Worm (Caenorhabditis elegans) whole organism, L3 larva: ENCODE results near the gene F41E6.5.

ENCODE experiments used
- R02D3.7 ChIP-seq: fragments of 150-350 bp; optimal IDR thresholded peaks from 2 replicates; lab custom pipeline; 2014; ENCODE audit warnings: missing biosample characterization, missing genetic modification characterization
- ZK546.5 ChIP-seq: sonication (generic microtip); optimal IDR thresholded peaks from 2 replicates; lab custom pipeline; 2017; ENCODE audit warnings: missing biosample characterization, missing genetic modification characterization
- aly-2 ChIP-seq: fragments of 150-350 bp; optimal IDR thresholded peaks from 2 replicates; lab custom pipeline; 2014; ENCODE audit warnings: missing biosample characterization, missing genetic modification characterization
- ama-1 ChIP-seq: fragments of 150-350 bp; optimal IDR thresholded peaks from 2 replicates; lab custom pipeline; 2018
- ceh-16 ChIP-seq: sonication (generic microtip); optimal IDR thresholded peaks from 2 replicates; lab custom pipeline; 2017; ENCODE audit warnings: missing biosample characterization, missing genetic modification characterization
- ceh-28 ChIP-seq: fragments of 150-350 bp; optimal IDR thresholded peaks from 2 replicates; lab custom pipeline; 2014; ENCODE audit warnings: missing biosample characterization, missing genetic modification reagents, missing genetic modification characterization
- ceh-82 ChIP-seq: fragments of 150-350 bp; optimal IDR thresholded peaks from 2 replicates; lab custom pipeline; 2014; ENCODE audit warnings: missing biosample characterization, missing genetic modification characterization
- ceh-9 ChIP-seq: sonication (generic microtip); optimal IDR thresholded peaks from 2 replicates; lab custom pipeline; 2018; ENCODE audit warnings: missing biosample characterization, missing genetic modification characterization
- daf-12 ChIP-seq: fragments of 150-350 bp; optimal IDR thresholded peaks from 2 replicates; lab custom pipeline; 2014; ENCODE audit warnings: missing biosample characterization, missing genetic modification reagents, missing genetic modification characterization
- egl-27 ChIP-seq: sonication (generic microtip); optimal IDR thresholded peaks from 4 replicates; lab custom pipeline; 2017; ENCODE audit warnings: missing biosample characterization, missing genetic modification reagents, missing genetic modification characterization
- egl-5 ChIP-seq: fragments of 150-350 bp; optimal IDR thresholded peaks from 2 replicates; lab custom pipeline; 2017; ENCODE audit warnings: missing biosample characterization, missing genetic modification reagents, missing genetic modification characterization, inconsistent platforms
- elt-1 ChIP-seq: fragments of 150-350 bp; optimal IDR thresholded peaks from 2 replicates; lab custom pipeline; 2014; ENCODE audit warnings: missing biosample characterization, missing genetic modification characterization
- elt-2 ChIP-seq: sonication (generic microtip); optimal IDR thresholded peaks from 2 replicates; lab custom pipeline; 2016; ENCODE audit warnings: missing genetic modification reagents, mild to moderate bottlenecking, missing genetic modification characterization, missing compliant biosample characterization
- elt-3 ChIP-seq, 3 experiments: fragments of 150-350 bp in 1 of 3; sonication (generic microtip) in 2 of 3; optimal IDR thresholded peaks; 2 replicates in 2 of 3; 4 replicates in 1 of 3; lab custom pipeline; 2014 to 2017; ENCODE audit warnings: missing biosample characterization in 3 of 3, missing genetic modification characterization in 3 of 3
- eor-1 ChIP-seq, 2 experiments: fragments of 150-350 bp; optimal IDR thresholded peaks; 2 replicates each; lab custom pipeline; 2014 to 2018; ENCODE audit warnings: missing biosample characterization in 2 of 2, missing genetic modification characterization in 2 of 2
- fos-1 ChIP-seq: fragments of 150-350 bp; optimal IDR thresholded peaks from 2 replicates; lab custom pipeline; 2014; ENCODE audit warnings: missing biosample characterization, missing genetic modification characterization
- hmg-11 ChIP-seq: sonication (generic microtip); optimal IDR thresholded peaks from 2 replicates; lab custom pipeline; 2016; ENCODE audit warnings: missing genetic modification characterization, missing compliant biosample characterization
- jun-1 ChIP-seq: fragments of 150-350 bp; optimal IDR thresholded peaks from 2 replicates; lab custom pipeline; 2014; ENCODE audit warnings: missing biosample characterization, missing genetic modification reagents, missing genetic modification characterization
- lin-15B ChIP-seq: fragments of 150-350 bp; optimal IDR thresholded peaks from 2 replicates; lab custom pipeline; 2014; ENCODE audit warnings: missing biosample characterization, missing genetic modification characterization
- lin-39 ChIP-seq: fragments of 150-350 bp; optimal IDR thresholded peaks from 2 replicates; lab custom pipeline; 2018; ENCODE audit warnings: missing biosample characterization, missing genetic modification reagents, missing genetic modification characterization
- lsy-12 ChIP-seq: sonication (generic microtip); optimal IDR thresholded peaks from 2 replicates; lab custom pipeline; 2016; ENCODE audit warnings: mild to moderate bottlenecking, missing genetic modification characterization, missing compliant biosample characterization
- mdl-1 ChIP-seq: fragments of 150-350 bp; optimal IDR thresholded peaks from 2 replicates; lab custom pipeline; 2014; ENCODE audit warnings: missing biosample characterization, missing genetic modification characterization
- nfya-1 ChIP-seq: sonication (generic microtip); optimal IDR thresholded peaks from 2 replicates; lab custom pipeline; 2017; ENCODE audit warnings: missing genetic modification characterization, mild to moderate bottlenecking, missing compliant biosample characterization, antibody characterized with exemption, moderate library complexity; ENCODE audit not compliant: insufficient read depth
- nhr-11 ChIP-seq: fragments of 150-350 bp; optimal IDR thresholded peaks from 2 replicates; lab custom pipeline; 2014; ENCODE audit warnings: missing biosample characterization, missing genetic modification characterization
- nhr-12 ChIP-seq: fragments of 150-350 bp; optimal IDR thresholded peaks from 2 replicates; lab custom pipeline; 2014; ENCODE audit warnings: missing biosample characterization, missing genetic modification characterization
- nhr-23 ChIP-seq: fragments of 150-350 bp; optimal IDR thresholded peaks from 2 replicates; lab custom pipeline; 2014; ENCODE audit warnings: missing biosample characterization, missing genetic modification reagents, missing genetic modification characterization
- nhr-237 ChIP-seq: fragments of 150-350 bp; optimal IDR thresholded peaks from 2 replicates; lab custom pipeline; 2014; ENCODE audit warnings: missing biosample characterization, missing genetic modification characterization
- nhr-25 ChIP-seq: sonication (generic microtip); optimal IDR thresholded peaks from 2 replicates; lab custom pipeline; 2017; ENCODE audit warnings: missing biosample characterization, missing genetic modification characterization
- nhr-28 ChIP-seq: fragments of 150-350 bp; optimal IDR thresholded peaks from 2 replicates; lab custom pipeline; 2014; ENCODE audit warnings: missing biosample characterization, missing genetic modification characterization
- nhr-43 ChIP-seq: sonication (generic microtip); optimal IDR thresholded peaks from 2 replicates; lab custom pipeline; 2016; ENCODE audit warnings: mild to moderate bottlenecking, missing genetic modification characterization, missing compliant biosample characterization; ENCODE audit not compliant: poor library complexity, severe bottlenecking
- nhr-67 ChIP-seq: fragments of 150-350 bp; optimal IDR thresholded peaks from 2 replicates; lab custom pipeline; 2014; ENCODE audit warnings: missing biosample characterization, missing genetic modification characterization
- nhr-77 ChIP-seq: fragments of 150-350 bp; optimal IDR thresholded peaks from 2 replicates; lab custom pipeline; 2014; ENCODE audit warnings: missing biosample characterization, missing genetic modification characterization
- pha-4 ChIP-seq: fragments of 150-350 bp; optimal IDR thresholded peaks from 2 replicates; lab custom pipeline; 2014; ENCODE audit warnings: missing biosample characterization, missing genetic modification reagents, missing genetic modification characterization
- pqm-1 ChIP-seq: fragments of 150-350 bp; optimal IDR thresholded peaks from 2 replicates; lab custom pipeline; 2017; ENCODE audit warnings: missing biosample characterization, missing genetic modification characterization, inconsistent platforms
- sea-2 ChIP-seq: fragments of 150-350 bp; sonication (generic microtip); optimal IDR thresholded peaks from 4 replicates; lab custom pipeline; 2014; ENCODE audit warnings: missing biosample characterization, missing genetic modification reagents, missing genetic modification characterization
- skn-1 ChIP-seq: fragments of 150-350 bp; optimal IDR thresholded peaks from 2 replicates; lab custom pipeline; 2014; ENCODE audit warnings: missing biosample characterization, missing genetic modification characterization
- snpc-4 ChIP-seq: fragments of 150-350 bp; optimal IDR thresholded peaks from 2 replicates; lab custom pipeline; 2014; ENCODE audit warnings: missing biosample characterization, missing genetic modification characterization
- tbx-2 ChIP-seq: sonication (generic microtip); optimal IDR thresholded peaks from 2 replicates; lab custom pipeline; 2016; ENCODE audit warnings: mild to moderate bottlenecking, missing genetic modification characterization, missing compliant biosample characterization
- unc-39 ChIP-seq: sonication (generic microtip); optimal IDR thresholded peaks from 4 replicates; lab custom pipeline; 2017; ENCODE audit warnings: missing biosample characterization, missing genetic modification characterization
- unc-62 ChIP-seq: fragments of 150-350 bp; sonication (generic microtip); optimal IDR thresholded peaks from 4 replicates; lab custom pipeline; 2014; ENCODE audit warnings: missing biosample characterization, missing genetic modification reagents, missing genetic modification characterization
- zag-1 ChIP-seq: fragments of 150-350 bp; optimal IDR thresholded peaks from 2 replicates; lab custom pipeline; 2014; ENCODE audit warnings: missing biosample characterization, missing genetic modification characterization
- ztf-11 ChIP-seq: fragments of 150-350 bp; optimal IDR thresholded peaks from 2 replicates; lab custom pipeline; 2014; ENCODE audit warnings: missing biosample characterization, missing genetic modification characterization
- ztf-4 ChIP-seq: fragments of 150-350 bp; optimal IDR thresholded peaks from 2 replicates; lab custom pipeline; 2014; ENCODE audit warnings: missing biosample characterization, missing genetic modification characterization

Gene F41E6.5

ce11 chrV:8606099-8606696 is 2.9 kb downstream of the F41E6.5 start, which contains the start of gene vps-60 (continued):
- TF ChIP-seq R02D3.7 (tag; lab: Kevin White, UChicago): peak; percentile 59

- TF ChIP-seq ceh-9 (tag; lab: Kevin White, UChicago) (no peak), ceh-82 (tag; lab: Kevin White, UChicago) (no peak), nhr-25 (tag; lab: Kevin White, UChicago) (peak; percentile 89), mdl-1 (no peak), nhr-23 (tag; lab: Kevin White, UChicago) (peak; percentile 67), skn-1 (no peak), nhr-12 (tag; lab: Kevin White, UChicago) (no peak)
Measured at ce11 chrV:8607353-8607850, 4.1 kb downstream of the F41E6.5 start, which contains the start of gene smk-1. Gene smk-1 (plus strand): TSS chrV:8607800.

ce11 chrV:8608483-8608882 is 5.2 kb downstream of the F41E6.5 start:
- no peak for TF ChIP-seq mdl-1
- no peak for TF ChIP-seq hmg-11 (tag; lab: Kevin White, UChicago)
- TF ChIP-seq nhr-28 (tag; lab: Kevin White, UChicago): no peak
- no peak for TF ChIP-seq ceh-16 (tag; lab: Kevin White, UChicago)
- TF ChIP-seq nhr-77 (tag; lab: Kevin White, UChicago): no peak
- TF ChIP-seq nhr-237: no peak
- no peak for TF ChIP-seq ztf-11 (tag; lab: Kevin White, UChicago)
- no peak for TF ChIP-seq pqm-1 (tag; lab: Kevin White, UChicago)
- no peak for TF ChIP-seq ZK546.5 (tag; lab: Kevin White, UChicago)
- TF ChIP-seq daf-12 (tag; lab: Kevin White, UChicago): no peak
- no peak for TF ChIP-seq nhr-43 (tag; lab: Kevin White, UChicago)
- no peak for TF ChIP-seq zag-1 (tag; lab: Kevin White, UChicago)
- TF ChIP-seq lsy-12: no peak
- no peak for TF ChIP-seq R02D3.7 (tag; lab: Kevin White, UChicago)
- no peak for TF ChIP-seq ceh-28 (tag; lab: Kevin White, UChicago)

ce11 chrV:8609776-8610529 is 6.7 kb downstream of the F41E6.5 start:
- TF ChIP-seq zag-1 (tag; lab: Kevin White, UChicago) (no peak), elt-2 (tag; lab: Kevin White, UChicago) (no peak), elt-1 (no peak), mdl-1 (peak; percentile 3), nhr-67 (tag; lab: Kevin White, UChicago) (no peak), nhr-77 (tag; lab: Kevin White, UChicago) (no peak), lin-39 (tag; lab: Kevin White, UChicago) (peak; percentile 65), jun-1 (tag; lab: Kevin White, UChicago) (no peak), unc-39 (tag; lab: Kevin White, UChicago) (no peak), ceh-82 (tag; lab: Kevin White, UChicago) (no peak), pha-4 (no peak), ztf-4 (tag; lab: Kevin White, UChicago) (no peak), lin-15B (no peak), daf-12 (tag; lab: Kevin White, UChicago) (no peak), tbx-2 (tag; lab: Kevin White, UChicago) (no peak), pqm-1 (tag; lab: Kevin White, UChicago) (no peak), nfya-1 (peak; percentile 28), lsy-12 (no peak), ceh-28 (tag; lab: Kevin White, UChicago) (no peak), egl-27 (no peak), nhr-28 (tag; lab: Kevin White, UChicago) (no peak), sea-2 (GFP tag; lab: Kevin White, UChicago) (no peak), fos-1 (tag; lab: Kevin White, UChicago) (no peak), ZK546.5 (tag; lab: Kevin White, UChicago) (no peak), R02D3.7 (tag; lab: Kevin White, UChicago) (no peak), snpc-4 (peak; percentile 31), aly-2 (tag; lab: Kevin White, UChicago) (no peak), eor-1 (tag; optimal IDR thresholded peaks at IDR 0.05; lab: Kevin White, UChicago) (no peak), ama-1 (no peak), elt-3 (tag; optimal IDR thresholded peaks at IDR 0.05; lab: Kevin White, UChicago) (no peak), egl-5 (no peak), nhr-11 (no peak), nhr-43 (tag; lab: Kevin White, UChicago) (peak; percentile 42), ceh-9 (tag; lab: Kevin White, UChicago) (no peak), nhr-237 (no peak), ceh-16 (tag; lab: Kevin White, UChicago) (no peak), skn-1 (no peak), unc-62 (no peak)
